Fruit fly (Drosophila melanogaster): ENCODE measurements around the gene ATPsynE.

ATPsynE gene

dm6 chr3R:14357405-14357804, 30.7 kb downstream of the ATPsynE start (continued):
- peak; percentile 49 for TF ChIP-seq dmrt11E (tag; optimal IDR thresholded peaks at IDR 0.05)
- TF ChIP-seq Hr51 (GFP tag; optimal IDR thresholded peaks at IDR 0.05), result peak in 1 of 2 experiments; percentile 43
- no peak for TF ChIP-seq Mad (GFP tag; optimal IDR thresholded peaks at IDR 0.05)
- TF ChIP-seq CG7271 (tag; optimal IDR thresholded peaks at IDR 0.05), result no peak
- TF ChIP-seq CG12219 (GFP tag; optimal IDR thresholded peaks at IDR 0.05), result peak; percentile 28
- peak; percentile 37; the same call in 1 of the 2 replicates for TF ChIP-seq CG10959 (GFP tag; IDR thresholded peaks at IDR 0.05)
- no peak for TF ChIP-seq CG12071 (GFP tag; optimal IDR thresholded peaks at IDR 0.05)
- peak; percentile 40 for TF ChIP-seq fd96Cb (tag; optimal IDR thresholded peaks at IDR 0.05)
- TF ChIP-seq CG7357 (GFP tag; IDR thresholded peaks at IDR 0.05), result no peak
- TF ChIP-seq Asciz (GFP tag; optimal IDR thresholded peaks at IDR 0.05), result peak; percentile 6
- TF ChIP-seq Drgx (GFP tag; IDR thresholded peaks at IDR 0.05), result peak; percentile 68
- TF ChIP-seq zfh1 (GFP tag; IDR thresholded peaks at IDR 0.05), result peak; percentile 68; the same call in 2 of the 3 replicates
- no peak for TF ChIP-seq Trl (optimal IDR thresholded peaks at IDR 0.05)
- TF ChIP-seq Trl (GFP tag; optimal IDR thresholded peaks at IDR 0.05), result no peak
- TF ChIP-seq gce (GFP tag; IDR thresholded peaks at IDR 0.05), result no peak
- no peak for TF ChIP-seq jing (GFP tag; optimal IDR thresholded peaks at IDR 0.05)
- no peak for TF ChIP-seq gfzf (GFP tag; optimal IDR thresholded peaks at IDR 0.05)
- no peak for TF ChIP-seq knrl (GFP tag; IDR thresholded peaks at IDR 0.05; ENCODE audit: partially characterized antibody)
- TF ChIP-seq CG2129 (GFP tag; IDR thresholded peaks at IDR 0.05; ENCODE audit: partially characterized antibody), result no peak
- no peak for TF ChIP-seq Side (GFP tag; optimal IDR thresholded peaks at IDR 0.05)
- no peak for TF ChIP-seq hbn (GFP tag; IDR thresholded peaks at IDR 0.05; ENCODE audit: partially characterized antibody)
- TF ChIP-seq her (GFP tag; optimal IDR thresholded peaks at IDR 0.05), result no peak
- TF ChIP-seq HHEX (GFP tag; optimal IDR thresholded peaks at IDR 0.05), result peak; percentile 10
- TF ChIP-seq C15 (GFP tag; IDR thresholded peaks at IDR 0.05), result no peak
- TF ChIP-seq cad (GFP tag; optimal IDR thresholded peaks at IDR 0.05), result no peak
- TF ChIP-seq otp (GFP tag; IDR thresholded peaks at IDR 0.05), result peak; percentile 21; the same call in 1 of the 3 replicates
- no peak for TF ChIP-seq Camta (GFP tag; optimal IDR thresholded peaks at IDR 0.05)
- peak; percentile 25 for TF ChIP-seq CG1602 (GFP tag; optimal IDR thresholded peaks at IDR 0.05)
- peak; percentile 69 for TF ChIP-seq lab (GFP tag; optimal IDR thresholded peaks at IDR 0.05)
- no peak for TF ChIP-seq br (optimal IDR thresholded peaks at IDR 0.05)
- no peak for TF ChIP-seq CG3065 (GFP tag; optimal IDR thresholded peaks at IDR 0.05)
- no peak for TF ChIP-seq btn (GFP tag; optimal IDR thresholded peaks at IDR 0.05)
- TF ChIP-seq ci (GFP tag; IDR thresholded peaks at IDR 0.05), result peak; percentile 61; the same call in 1 of the 3 replicates
- TF ChIP-seq CG10267 (tag; optimal IDR thresholded peaks at IDR 0.05), result peak; percentile 11
- peak; percentile 4 for TF ChIP-seq CG13775 (GFP tag; optimal IDR thresholded peaks at IDR 0.05)
- TF ChIP-seq sug (tag; optimal IDR thresholded peaks at IDR 0.05), result no peak
- no peak for TF ChIP-seq CG4328 (GFP tag; optimal IDR thresholded peaks at IDR 0.05)
- no peak for TF ChIP-seq emc (GFP tag; optimal IDR thresholded peaks at IDR 0.05)
- TF ChIP-seq CG31441 (GFP tag; IDR thresholded peaks at IDR 0.05), result peak; percentile 40; the same call in 1 of the 2 replicates
- peak; percentile 20 for TF ChIP-seq CG13894 (tag; optimal IDR thresholded peaks at IDR 0.05)
- no peak for TF ChIP-seq CG2199 (GFP tag; IDR thresholded peaks at IDR 0.05)
- peak; percentile 15; the same call in 1 of the 4 replicates for TF ChIP-seq Gug (GFP tag; IDR thresholded peaks at IDR 0.05)
- no peak for TF ChIP-seq vnd (GFP tag; IDR thresholded peaks at IDR 0.05; ENCODE audit: partially characterized antibody)
- no peak for TF ChIP-seq GATAe (GFP tag; conservative IDR thresholded peaks at IDR 0.05)
- TF ChIP-seq B-H1 (GFP tag; IDR thresholded peaks at IDR 0.05), result peak; percentile 45; the same call in 1 of the 3 replicates
- no peak for TF ChIP-seq CG17186 (GFP tag; optimal IDR thresholded peaks at IDR 0.05)
- no peak for TF ChIP-seq danr (GFP tag; IDR thresholded peaks at IDR 0.05)
- TF ChIP-seq bcd (GFP tag; optimal IDR thresholded peaks at IDR 0.05), result peak; percentile 25
- TF ChIP-seq HLH54F (GFP tag; optimal IDR thresholded peaks at IDR 0.05), result no peak
- TF ChIP-seq tio (GFP tag; optimal IDR thresholded peaks at IDR 0.05), result no peak
- no peak for TF ChIP-seq CG15601 (tag; optimal IDR thresholded peaks at IDR 0.05)
- no peak for TF ChIP-seq Mes4 (GFP tag; optimal IDR thresholded peaks at IDR 0.05)
